Worm (Caenorhabditis elegans) whole organism, early embryonic: ENCODE results near the gene hnd-1.

Experiments used
- F13C5.2 ChIP-seq: sonication (generic microtip); optimal IDR thresholded peaks from 2 replicates; lab custom pipeline; 2017; ENCODE audit warnings: mild to moderate bottlenecking, missing genetic modification characterization, inconsistent platforms, missing compliant biosample characterization
- aly-1 ChIP-seq: sonication (generic microtip); optimal IDR thresholded peaks from 2 replicates; lab custom pipeline; 2016; ENCODE audit warnings: missing genetic modification characterization, missing compliant biosample characterization
- ama-1 ChIP-seq: fragments of 150-350 bp; optimal IDR thresholded peaks from 2 replicates; lab custom pipeline; 2014
- ceh-36 ChIP-seq: sonication (generic microtip); optimal IDR thresholded peaks from 2 replicates; lab custom pipeline; 2016; ENCODE audit warnings: missing genetic modification characterization, inconsistent platforms, missing compliant biosample characterization
- flt-1 ChIP-seq: fragments of 200-800 bp; sonication (Bioruptor generic); IDR thresholded peaks from 2 replicates; pipeline ENCODE4 v1.3.6; 2022; ENCODE audit warnings: missing genetic modification characterization, missing compliant biosample characterization
- hmbx-1 ChIP-seq: sonication (generic microtip); optimal IDR thresholded peaks from 2 replicates; lab custom pipeline; 2016; ENCODE audit warnings: mild to moderate bottlenecking, missing genetic modification characterization, missing compliant biosample characterization
- hmg-4 ChIP-seq: fragments of 200-800 bp; sonication (Bioruptor generic); optimal IDR thresholded peaks from 2 replicates; lab custom pipeline; 2018; ENCODE audit warnings: mild to moderate bottlenecking, missing genetic modification characterization, missing compliant biosample characterization
- hnd-1 ChIP-seq: sonication (generic microtip); optimal IDR thresholded peaks from 2 replicates; lab custom pipeline; 2016; ENCODE audit warnings: missing genetic modification characterization, missing compliant biosample characterization
- sea-1 ChIP-seq: fragments of 200-800 bp; sonication (Bioruptor generic); conservative IDR thresholded peaks from 2 replicates; pipeline ENCODE4 v1.3.6; 2022; ENCODE audit warnings: missing genetic modification characterization, missing compliant biosample characterization
- tbx-11 ChIP-seq: fragments of 200-800 bp; sonication (Bioruptor generic); IDR thresholded peaks from 2 replicates; pipeline ENCODE4 v1.3.6; 2022; ENCODE audit warnings: missing genetic modification characterization, missing compliant biosample characterization
- tbx-37 ChIP-seq: fragments of 200-800 bp; sonication (Bioruptor generic); conservative IDR thresholded peaks from 2 replicates; pipeline ENCODE4 v1.3.6; 2022; ENCODE audit warnings: missing genetic modification reagents, missing genetic modification characterization, missing compliant biosample characterization

DNA sequence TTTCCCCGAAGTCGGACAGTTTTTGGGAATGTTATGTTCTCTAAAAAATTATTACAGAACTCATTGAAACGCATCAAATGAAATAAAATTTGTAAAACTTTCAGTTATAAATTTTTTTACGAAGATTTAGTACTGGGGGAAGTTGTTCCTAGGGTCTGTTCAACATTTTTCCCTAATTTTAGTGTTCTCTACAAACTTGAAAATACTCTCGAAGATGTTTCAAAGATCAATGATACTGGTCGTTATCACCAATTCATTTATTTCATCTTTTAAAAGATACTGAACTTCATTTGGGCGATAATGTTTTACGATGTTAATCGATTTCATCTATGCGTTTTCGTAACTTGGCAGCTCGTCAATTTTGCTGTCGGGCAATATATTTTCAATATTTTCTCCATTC is 17.9 kb downstream of the hnd-1 start, which contains the start of gene C44C10.3:
- TF ChIP-seq sea-1 (GFP tag; lab: Robert Waterston, UW) (no peak), F13C5.2 (tag; lab: Kevin White, UChicago) (no peak), tbx-11 (no peak), ama-1 (lab: Kevin White, UChicago) (no peak), tbx-37 (GFP tag; lab: Robert Waterston, UW) (no peak), hnd-1 (tag; lab: Kevin White, UChicago) (no peak), ceh-36 (tag; lab: Kevin White, UChicago) (no peak), aly-1 (tag; lab: Kevin White, UChicago) (no peak), hmbx-1 (tag; lab: Kevin White, UChicago) (no peak), hmg-4 (GFP tag; lab: Kevin White, UChicago) (no peak), flt-1 (GFP tag; lab: Robert Waterston, UW) (no peak)
